Fruit fly (Drosophila melanogaster) S2 (cell line): ENCODE data around the gene Arl8.

Experiments used
- CG8478 ChIP-seq: fragments of >200 bp; optimal IDR thresholded peaks from 2 replicates; lab custom pipeline; 2018
- CTCF ChIP-seq, 2 experiments: fragments of >200 bp; optimal IDR thresholded peaks; 2 replicates each; lab custom pipeline; 2018

Gene Arl8

DNA sequence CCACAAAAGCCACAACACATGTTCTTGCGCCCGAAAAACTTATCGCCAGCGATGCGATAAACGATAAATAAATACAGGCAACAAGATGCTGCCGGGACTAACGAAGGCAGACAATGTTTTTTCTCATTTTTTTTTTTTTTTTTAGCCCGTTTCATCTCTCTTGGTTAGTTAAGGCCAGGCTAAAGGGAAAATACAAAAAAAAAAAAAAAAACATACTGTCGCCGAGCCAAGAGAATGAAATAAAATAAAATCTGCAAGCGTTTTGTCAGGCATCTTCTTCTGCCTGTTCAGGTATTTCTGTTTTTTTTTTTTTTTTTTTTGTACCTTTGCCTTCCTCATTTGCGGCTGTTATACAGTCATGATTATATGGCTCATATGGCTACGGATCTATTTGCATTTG, 38.4 kb downstream of the Arl8 start:
- TF ChIP-seq CTCF (optimal IDR thresholded peaks at IDR 0.05; lab: Kevin White, UChicago) (no peak), CG8478 (lab: Kevin White, UChicago) (no peak)

DNA sequence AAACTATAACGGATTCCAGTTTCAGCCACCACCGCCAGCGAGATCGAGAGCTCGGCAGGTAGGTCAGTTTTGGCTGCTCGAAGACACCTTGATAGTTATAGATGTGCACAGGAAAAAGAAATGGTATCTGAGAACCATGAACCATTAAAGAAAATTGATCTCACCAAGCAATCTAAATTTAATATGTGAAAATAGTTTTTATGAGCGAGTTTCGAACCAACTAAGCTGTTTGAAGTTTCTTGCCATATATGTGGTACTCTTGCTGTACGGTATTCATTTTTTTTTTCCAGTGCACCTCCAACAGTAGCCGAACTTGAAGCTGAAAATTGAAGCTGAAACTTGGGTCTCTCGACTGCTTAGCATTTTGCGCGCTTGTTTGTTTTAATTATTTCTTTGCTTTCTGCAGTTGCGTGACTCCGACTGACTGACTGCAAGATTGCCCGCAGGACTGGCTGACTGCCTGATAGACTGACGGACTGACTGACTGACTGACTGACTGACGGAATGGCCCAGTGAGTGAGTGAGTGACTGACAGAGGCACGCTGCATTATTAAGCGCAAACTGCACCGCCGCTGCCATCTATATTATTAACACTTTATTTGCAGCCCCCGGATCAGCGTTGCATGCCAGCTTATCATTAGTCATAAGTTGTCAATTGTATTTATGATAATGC, 45.2 kb downstream of the Arl8 start:
- no peak for TF ChIP-seq CG8478 (lab: Kevin White, UChicago)
- no peak for TF ChIP-seq CTCF (optimal IDR thresholded peaks at IDR 0.05; lab: Kevin White, UChicago)

DNA sequence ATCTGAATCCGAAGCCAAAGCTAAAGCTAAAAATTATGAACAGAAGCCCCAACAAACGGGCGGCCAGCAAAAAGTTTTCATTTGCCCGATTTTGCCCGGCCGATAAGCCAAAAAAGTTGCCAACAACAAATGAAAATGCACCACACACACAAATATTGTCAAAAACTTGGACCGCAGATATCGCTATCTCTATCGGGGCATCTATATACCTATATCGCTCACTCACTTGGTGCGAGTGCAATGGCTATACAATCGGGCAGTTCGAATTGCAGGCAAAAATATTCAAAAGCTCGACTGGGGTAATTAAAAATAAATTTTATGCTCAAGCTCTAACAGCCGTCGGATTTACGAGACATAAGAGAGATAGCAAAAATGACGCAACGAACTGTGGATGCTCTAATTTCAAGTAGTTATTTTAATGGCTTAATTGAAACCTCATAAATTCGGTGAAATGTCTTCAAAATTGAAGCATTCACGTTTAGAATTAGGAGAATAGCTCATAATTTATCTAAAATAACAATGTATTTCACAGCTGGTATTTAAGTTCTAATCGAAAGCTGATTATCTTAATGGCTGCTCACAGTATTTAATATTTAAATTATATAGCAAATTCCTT, 49.8 kb downstream of the Arl8 start:
- TF ChIP-seq CG8478 (lab: Kevin White, UChicago) (no peak), CTCF (optimal IDR thresholded peaks at IDR 0.05; lab: Kevin White, UChicago) (no peak)
